Worm (Caenorhabditis elegans) whole organism, L4 larva: ENCODE measurements around the gene prp-38.

Source experiments
- F26F4.8 ChIP-seq: fragments of 200-800 bp; sonication (Bioruptor generic); conservative IDR thresholded peaks from 2 replicates; pipeline ENCODE4 v1.3.6; 2022; ENCODE audit warnings: missing genetic modification characterization, missing compliant biosample characterization
- ceh-28 ChIP-seq: fragments of 150-350 bp; optimal IDR thresholded peaks from 2 replicates; lab custom pipeline; 2014; ENCODE audit warnings: missing biosample characterization, missing genetic modification reagents, missing genetic modification characterization
- dpl-1 ChIP-seq: fragments of 150-350 bp; optimal IDR thresholded peaks from 2 replicates; lab custom pipeline; 2014; ENCODE audit warnings: missing biosample characterization, missing genetic modification reagents, missing genetic modification characterization
- lsy-2 ChIP-seq, 2 experiments: fragments of 150-350 bp in 1 of 2; sonication (generic microtip) in 1 of 2; optimal IDR thresholded peaks; 2 replicates each; lab custom pipeline; 2014 to 2017; ENCODE audit warnings: missing biosample characterization in 2 of 2, missing genetic modification characterization in 2 of 2
- nhr-11 ChIP-seq: fragments of 150-350 bp; optimal IDR thresholded peaks from 2 replicates; lab custom pipeline; 2014; ENCODE audit warnings: missing biosample characterization, missing genetic modification characterization
- nhr-28 ChIP-seq: fragments of 150-350 bp; optimal IDR thresholded peaks from 2 replicates; lab custom pipeline; 2014; ENCODE audit warnings: missing biosample characterization, missing genetic modification characterization
- nhr-48 ChIP-seq: sonication (generic microtip); optimal IDR thresholded peaks from 2 replicates; lab custom pipeline; 2016; ENCODE audit warnings: mild to moderate bottlenecking, missing genetic modification characterization, missing compliant biosample characterization
- nhr-6 ChIP-seq: fragments of 150-350 bp; optimal IDR thresholded peaks from 2 replicates; lab custom pipeline; 2014; ENCODE audit warnings: missing biosample characterization, missing genetic modification characterization
- nhr-77 ChIP-seq: fragments of 150-350 bp; optimal IDR thresholded peaks from 2 replicates; lab custom pipeline; 2014; ENCODE audit warnings: missing biosample characterization, missing genetic modification characterization
- pha-4 ChIP-seq, 2 experiments: fragments of 150-350 bp in 1 of 2; fragments of 200-800 bp in 1 of 2; sonication (Bioruptor generic) in 1 of 2; IDR thresholded peaks in 1 of 2; optimal IDR thresholded peaks in 1 of 2; 2 replicates each; pipeline versions ENCODE4 v1.3.6 to Lab custom; 2014 to 2022; ENCODE audit warnings: missing genetic modification characterization in 2 of 2, missing genetic modification reagents in 2 of 2, missing biosample characterization in 1 of 2, missing compliant biosample characterization in 1 of 2
- ztf-11 ChIP-seq: fragments of 150-350 bp; optimal IDR thresholded peaks from 2 replicates; lab custom pipeline; 2014; ENCODE audit warnings: missing biosample characterization, missing genetic modification characterization

- TF ChIP-seq nhr-77 (tag; lab: Kevin White, UChicago) (peak; percentile 83), pha-4 (GFP tag; IDR thresholded peaks at IDR 0.05; lab: Robert Waterston, UW) (peak; percentile 88), pha-4 (tag; optimal IDR thresholded peaks at IDR 0.05; lab: Kevin White, UChicago) (peak; percentile 58), nhr-28 (peak; percentile 85), nhr-11 (peak; percentile 78), ztf-11 (tag; lab: Kevin White, UChicago) (no peak), ceh-28 (no peak), nhr-48 (tag; lab: Kevin White, UChicago) (peak; percentile 78), F26F4.8 (GFP tag; lab: Robert Waterston, UW) (no peak), lsy-2 (tag; optimal IDR thresholded peaks at IDR 0.05; lab: Kevin White, UChicago) (peak; percentile 50 to 89), nhr-6 (peak; percentile 87), dpl-1 (GFP tag; lab: Kevin White, UChicago) (peak; percentile 82)
Measured at ce11 chrV:10807862-10808327, 2.1 kb upstream of the prp-38 start, which contains the start of gene plrg-1.
